Worm (Caenorhabditis elegans) whole organism, L1 larva: ENCODE data around the gene uncp-18.

Source experiments
- C16A3.4 ChIP-seq: fragments of 150-350 bp; optimal IDR thresholded peaks from 2 replicates; lab custom pipeline; 2014; ENCODE audit warnings: missing biosample characterization, missing genetic modification characterization
- C34B4.2 ChIP-seq: sonication (generic microtip); optimal IDR thresholded peaks from 2 replicates; lab custom pipeline; 2017; ENCODE audit warnings: mild to moderate bottlenecking, missing genetic modification characterization, missing compliant biosample characterization
- F16B12.6 ChIP-seq: fragments of 150-350 bp; optimal IDR thresholded peaks from 2 replicates; lab custom pipeline; 2014; ENCODE audit warnings: missing biosample characterization, missing genetic modification characterization
- aha-1 ChIP-seq: fragments of 150-350 bp; optimal IDR thresholded peaks from 2 replicates; lab custom pipeline; 2014; ENCODE audit warnings: missing biosample characterization, missing genetic modification characterization
- alr-1 ChIP-seq: fragments of 200-800 bp; sonication (Bioruptor generic); optimal IDR thresholded peaks from 2 replicates; lab custom pipeline; 2018; ENCODE audit warnings: borderline replicate concordance, mild to moderate bottlenecking, missing genetic modification characterization, missing compliant biosample characterization
- aly-2 ChIP-seq: fragments of 150-350 bp; optimal IDR thresholded peaks from 2 replicates; lab custom pipeline; 2014; ENCODE audit warnings: missing biosample characterization, missing genetic modification characterization
- ama-1 ChIP-seq: fragments of 150-350 bp; optimal IDR thresholded peaks from 2 replicates; lab custom pipeline; 2014
- blmp-1 ChIP-seq: fragments of 150-350 bp; optimal IDR thresholded peaks from 2 replicates; lab custom pipeline; 2014; ENCODE audit warnings: missing biosample characterization, missing genetic modification characterization
- ceh-63 ChIP-seq: fragments of 200-800 bp; sonication (Bioruptor generic); optimal IDR thresholded peaks from 2 replicates; lab custom pipeline; 2018; ENCODE audit warnings: mild to moderate bottlenecking, missing genetic modification characterization, missing compliant biosample characterization
- ceh-82 ChIP-seq, 3 experiments: fragments of 150-350 bp in 1 of 3; sonication (generic microtip) in 2 of 3; optimal IDR thresholded peaks; 2 replicates each; lab custom pipeline; 2014 to 2017; ENCODE audit warnings: missing biosample characterization in 3 of 3, missing genetic modification characterization in 3 of 3
- ceh-88 ChIP-seq: fragments of 200-800 bp; sonication (Bioruptor generic); IDR thresholded peaks from 2 replicates; pipeline ENCODE4 v1.3.6; 2022; ENCODE audit warnings: missing genetic modification characterization, missing compliant biosample characterization
- ceh-90 ChIP-seq: sonication (generic microtip); optimal IDR thresholded peaks from 2 replicates; lab custom pipeline; 2016; ENCODE audit warnings: missing genetic modification characterization, missing compliant biosample characterization
- ces-1 ChIP-seq: fragments of 150-350 bp; optimal IDR thresholded peaks from 2 replicates; lab custom pipeline; 2014; ENCODE audit warnings: missing biosample characterization, missing genetic modification reagents, missing genetic modification characterization
- dpl-1 ChIP-seq, 3 experiments: fragments of 150-350 bp in 2 of 3; sonication (generic microtip) in 1 of 3; optimal IDR thresholded peaks; 2 replicates each; lab custom pipeline; 2014 to 2017; ENCODE audit warnings: missing biosample characterization in 3 of 3, missing genetic modification characterization in 3 of 3, missing genetic modification reagents in 3 of 3
- efl-1 ChIP-seq, 4 experiments: fragments of 150-350 bp; optimal IDR thresholded peaks in 3 of 4; peaks in 1 of 4; 1 replicate in 1 of 4; 2 replicates in 3 of 4; lab custom pipeline; 2014; ENCODE audit warnings: missing biosample characterization in 2 of 4, missing genetic modification characterization in 2 of 4, missing genetic modification reagents in 2 of 4
- efl-3 ChIP-seq: fragments of 200-800 bp; sonication (Bioruptor generic); optimal IDR thresholded peaks from 2 replicates; lab custom pipeline; 2018; ENCODE audit warnings: mild to moderate bottlenecking, missing genetic modification characterization, missing compliant biosample characterization
- egl-13 ChIP-seq: sonication (generic microtip); optimal IDR thresholded peaks from 2 replicates; lab custom pipeline; 2016; ENCODE audit warnings: missing genotype, missing genetic modification reagents, missing genetic modification characterization, missing compliant biosample characterization
- elt-2 ChIP-seq: sonication (generic microtip); optimal IDR thresholded peaks from 2 replicates; lab custom pipeline; 2016; ENCODE audit warnings: missing genetic modification characterization, mild to moderate bottlenecking, inconsistent platforms, missing compliant biosample characterization, missing genetic modification reagents
- elt-3 ChIP-seq, 6 experiments: fragments of 150-350 bp in 1 of 6; sonication (generic microtip); optimal IDR thresholded peaks; 2 replicates each; lab custom pipeline; 2017 to 2018; ENCODE audit warnings: missing biosample characterization in 6 of 6, missing genetic modification characterization in 6 of 6, inconsistent platforms in 1 of 6
- ets-5 ChIP-seq: fragments of 200-800 bp; sonication (Bioruptor generic); IDR thresholded peaks from 2 replicates; pipeline ENCODE4 v1.3.6; 2022; ENCODE audit warnings: missing genetic modification characterization, missing compliant biosample characterization
- fkh-10 ChIP-seq: sonication (generic microtip); optimal IDR thresholded peaks from 2 replicates; lab custom pipeline; 2017; ENCODE audit warnings: missing biosample characterization, missing genetic modification reagents, missing genetic modification characterization
- grh-1 ChIP-seq: fragments of 200-800 bp; sonication (Bioruptor generic); IDR thresholded peaks from 2 replicates; pipeline ENCODE4 v1.3.6; 2022; ENCODE audit warnings: missing genetic modification reagents, missing genetic modification characterization, missing compliant biosample characterization
- hlh-4 ChIP-seq: sonication (generic microtip); optimal IDR thresholded peaks from 2 replicates; lab custom pipeline; 2016; ENCODE audit warnings: mild to moderate bottlenecking, missing genetic modification characterization, missing compliant biosample characterization
- hpl-2 ChIP-seq: fragments of 150-350 bp; optimal IDR thresholded peaks from 2 replicates; lab custom pipeline; 2014; ENCODE audit warnings: missing biosample characterization, missing genetic modification reagents, missing genetic modification characterization
- irx-1 ChIP-seq: sonication (generic microtip); optimal IDR thresholded peaks from 2 replicates; lab custom pipeline; 2016; ENCODE audit warnings: missing genetic modification characterization, missing compliant biosample characterization
- isw-1 ChIP-seq: fragments of 200-800 bp; sonication (Bioruptor generic); IDR thresholded peaks from 2 replicates; pipeline ENCODE4 v1.3.6; 2022; ENCODE audit warnings: missing genetic modification characterization, missing compliant biosample characterization
- jun-1 ChIP-seq: fragments of 150-350 bp; optimal IDR thresholded peaks from 2 replicates; lab custom pipeline; 2014; ENCODE audit warnings: missing biosample characterization, missing genetic modification reagents, missing genetic modification characterization
- lin-13 ChIP-seq: fragments of 150-350 bp; optimal IDR thresholded peaks from 2 replicates; lab custom pipeline; 2014; ENCODE audit warnings: missing biosample characterization, missing genetic modification reagents, missing genetic modification characterization
- lin-15B ChIP-seq: fragments of 150-350 bp; sonication (generic microtip); optimal IDR thresholded peaks from 3 replicates; lab custom pipeline; 2014; ENCODE audit warnings: missing biosample characterization, missing genetic modification characterization
- lin-35 ChIP-seq, 2 experiments: fragments of 150-350 bp; optimal IDR thresholded peaks; 2 replicates each; lab custom pipeline; 2014; ENCODE audit warnings: missing biosample characterization in 2 of 2, missing genetic modification characterization in 2 of 2, missing genetic modification reagents in 2 of 2
- lin-39 ChIP-seq: fragments of 150-350 bp; optimal IDR thresholded peaks from 2 replicates; lab custom pipeline; 2014; ENCODE audit warnings: missing biosample characterization, missing genetic modification reagents, missing genetic modification characterization
- lsy-2 ChIP-seq, 2 experiments: fragments of 150-350 bp; optimal IDR thresholded peaks; 2 replicates each; lab custom pipeline; 2014; ENCODE audit warnings: missing biosample characterization in 2 of 2, missing genetic modification characterization in 2 of 2
- mab-9 ChIP-seq: fragments of 200-800 bp; sonication (Bioruptor generic); IDR thresholded peaks from 2 replicates; pipeline ENCODE4 v1.3.6; 2022; ENCODE audit warnings: missing genetic modification reagents, missing genetic modification characterization, missing compliant biosample characterization
- mdl-1 ChIP-seq, 2 experiments: fragments of 150-350 bp; optimal IDR thresholded peaks; 2 replicates each; lab custom pipeline; 2014 to 2017; ENCODE audit warnings: missing biosample characterization in 2 of 2, missing genetic modification characterization in 2 of 2, inconsistent platforms in 1 of 2
- mef-2 ChIP-seq: fragments of 150-350 bp; optimal IDR thresholded peaks from 2 replicates; lab custom pipeline; 2014; ENCODE audit warnings: missing biosample characterization, missing genetic modification characterization
- mep-1 ChIP-seq: fragments of 150-350 bp; optimal IDR thresholded peaks from 2 replicates; lab custom pipeline; 2014; ENCODE audit warnings: missing biosample characterization, missing genetic modification characterization
- nhr-11 ChIP-seq: fragments of 150-350 bp; optimal IDR thresholded peaks from 2 replicates; lab custom pipeline; 2014; ENCODE audit warnings: missing biosample characterization, missing genetic modification characterization
- nhr-47 ChIP-seq: sonication (generic microtip); optimal IDR thresholded peaks from 2 replicates; lab custom pipeline; 2016; ENCODE audit warnings: mild to moderate bottlenecking, missing genetic modification characterization, moderate library complexity, missing compliant biosample characterization
- nhr-76 ChIP-seq: sonication (generic microtip); optimal IDR thresholded peaks from 2 replicates; lab custom pipeline; 2017; ENCODE audit warnings: missing biosample characterization, missing genetic modification characterization
- nhr-84 ChIP-seq: sonication (generic microtip); optimal IDR thresholded peaks from 2 replicates; lab custom pipeline; 2017; ENCODE audit warnings: missing biosample characterization, missing genetic modification characterization
- nhr-90 ChIP-seq: sonication (generic microtip); optimal IDR thresholded peaks from 2 replicates; lab custom pipeline; 2016; ENCODE audit warnings: mild to moderate bottlenecking, missing genetic modification characterization, missing compliant biosample characterization; ENCODE audit not compliant: poor library complexity
- pag-3 ChIP-seq: sonication (generic microtip); optimal IDR thresholded peaks from 2 replicates; lab custom pipeline; 2017; ENCODE audit warnings: missing genetic modification characterization, mild to moderate bottlenecking, missing compliant biosample characterization, antibody characterized with exemption, borderline replicate concordance; ENCODE audit not compliant: insufficient read depth
- pqm-1 ChIP-seq: sonication (generic microtip); optimal IDR thresholded peaks from 3 replicates; lab custom pipeline; 2017; ENCODE audit warnings: missing biosample characterization, missing genetic modification characterization
- skn-1 ChIP-seq: fragments of 150-350 bp; optimal IDR thresholded peaks from 2 replicates; lab custom pipeline; 2014; ENCODE audit warnings: missing biosample characterization, missing genetic modification characterization
- snu-23 ChIP-seq: sonication (generic microtip); optimal IDR thresholded peaks from 2 replicates; lab custom pipeline; 2016; ENCODE audit warnings: missing genetic modification characterization, missing compliant biosample characterization
- sptf-1 ChIP-seq: fragments of 150-350 bp; optimal IDR thresholded peaks from 2 replicates; lab custom pipeline; 2014; ENCODE audit warnings: missing biosample characterization, missing genetic modification characterization
- sup-37 ChIP-seq: fragments of 200-800 bp; sonication (Bioruptor generic); optimal IDR thresholded peaks from 2 replicates; lab custom pipeline; 2018; ENCODE audit warnings: mild to moderate bottlenecking, missing genetic modification characterization, missing compliant biosample characterization
- tbx-2 ChIP-seq: sonication (generic microtip); optimal IDR thresholded peaks from 2 replicates; lab custom pipeline; 2016; ENCODE audit warnings: missing genetic modification characterization, missing compliant biosample characterization
- unc-130 ChIP-seq: fragments of 150-350 bp; optimal IDR thresholded peaks from 2 replicates; lab custom pipeline; 2017; ENCODE audit warnings: missing biosample characterization, missing genetic modification characterization, inconsistent platforms
- unc-86 ChIP-seq: sonication (generic microtip); optimal IDR thresholded peaks from 2 replicates; lab custom pipeline; 2016; ENCODE audit warnings: missing genetic modification characterization, missing compliant biosample characterization
- unc-98 ChIP-seq: fragments of 200-800 bp; sonication (Bioruptor generic); IDR thresholded peaks from 2 replicates; pipeline ENCODE4 v1.3.6; 2022; ENCODE audit warnings: missing genetic modification characterization, missing compliant biosample characterization
- zag-1 ChIP-seq: fragments of 150-350 bp; optimal IDR thresholded peaks from 2 replicates; lab custom pipeline; 2014; ENCODE audit warnings: missing biosample characterization, missing genetic modification characterization
- ztf-11 ChIP-seq, 2 experiments: sonication (generic microtip); optimal IDR thresholded peaks; 2 replicates each; lab custom pipeline; 2016 to 2017; ENCODE audit warnings: missing genetic modification characterization in 2 of 2, missing biosample characterization in 1 of 2, missing compliant biosample characterization in 1 of 2

uncp-18 gene

DNA sequence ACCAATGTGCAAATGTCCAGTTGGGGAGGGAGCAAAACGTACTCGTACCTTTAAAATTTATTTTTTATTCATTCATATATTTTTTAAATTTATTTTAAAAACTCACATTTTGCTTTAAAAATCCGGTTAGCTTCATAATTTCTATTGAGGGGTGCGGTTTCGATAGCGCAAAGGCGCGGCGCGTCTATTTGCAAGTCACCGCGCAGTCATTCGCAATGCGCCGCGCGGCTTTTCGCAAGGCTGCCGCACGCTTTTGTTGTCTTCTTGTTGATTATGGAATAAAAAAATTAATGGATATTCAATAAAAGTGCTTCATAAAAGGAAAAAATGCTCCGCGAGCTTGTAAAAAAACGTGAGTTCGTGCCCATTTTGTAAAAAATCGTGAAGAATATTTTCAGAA is at the start of gene uncp-18, which contains the start of gene ears-2:
TSS of gene uncp-18 (plus strand) at position 282 of the 400 bp plus-strand sequence.
TSS of gene ears-2 (minus strand) at position 190 of the 400 bp plus-strand sequence.
- TF ChIP-seq alr-1 (tag; lab: Kevin White, UChicago) (no peak), unc-86 (peak; percentile 89), hlh-4 (peak; percentile 32), dpl-1 (GFP tag; optimal IDR thresholded peaks at IDR 0.05; lab: Kevin White, UChicago) (peak; percentile 66 to 73 (median 71)), grh-1 (GFP tag; lab: Robert Waterston, UW) (peak; percentile 79), skn-1 (tag; lab: Kevin White, UChicago) (peak; percentile 95), nhr-84 (no peak), irx-1 (tag; lab: Kevin White, UChicago) (peak; percentile 73), lin-35 (GFP tag; optimal IDR thresholded peaks at IDR 0.05; lab: Kevin White, UChicago) (peak; percentile 73 to 80), F16B12.6 (tag; lab: Kevin White, UChicago) (peak; percentile 67), ama-1 (peak; percentile 5), ceh-82 (tag; optimal IDR thresholded peaks at IDR 0.05; lab: Kevin White, UChicago) (peak; percentile 89 to 95 (median 92)), jun-1 (tag; lab: Kevin White, UChicago) (peak; percentile 67), mab-9 (GFP tag; lab: Robert Waterston, UW) (peak; percentile 64; the same call in 1 of the 2 replicates), sup-37 (peak; percentile 70), C16A3.4 (tag; lab: Kevin White, UChicago) (peak; percentile 94), efl-3 (peak; percentile 76), ces-1 (GFP tag; lab: Kevin White, UChicago) (no peak), isw-1 (GFP tag; lab: Robert Waterston, UW) (peak; percentile 80), aly-2 (tag; lab: Kevin White, UChicago) (no peak), fkh-10 (peak; percentile 78), unc-130 (tag; lab: Kevin White, UChicago) (peak; percentile 97), unc-98 (GFP tag; lab: Robert Waterston, UW) (peak; percentile 26; the same call in 1 of the 2 replicates), lin-15B (tag; lab: Kevin White, UChicago) (peak; percentile 63), nhr-47 (peak; percentile 93), blmp-1 (tag; lab: Kevin White, UChicago) (peak; percentile 77), tbx-2 (peak; percentile 93), nhr-90 (peak; percentile 95), C34B4.2 (tag; lab: Kevin White, UChicago) (no peak), elt-3 (tag; optimal IDR thresholded peaks at IDR 0.05; lab: Kevin White, UChicago) (peak in 2 of 6 experiments; percentile 57 to 89), elt-2 (peak; percentile 74), lin-13 (GFP tag; lab: Kevin White, UChicago) (peak; percentile 83), ceh-90 (peak; percentile 49), nhr-76 (tag; lab: Kevin White, UChicago) (no peak), snu-23 (GFP tag; lab: Kevin White, UChicago) (peak; percentile 94), lin-39 (tag; lab: Kevin White, UChicago) (peak; percentile 63), zag-1 (no peak), pag-3 (tag; lab: Kevin White, UChicago) (no peak), ceh-63 (GFP tag; lab: Kevin White, UChicago) (no peak), mef-2 (peak; percentile 54), aha-1 (no peak), pqm-1 (tag; lab: Kevin White, UChicago) (no peak), ets-5 (GFP tag; lab: Robert Waterston, UW) (no peak), nhr-11 (peak; percentile 52), ceh-88 (GFP tag; lab: Robert Waterston, UW) (peak; percentile 65), mep-1 (tag; lab: Kevin White, UChicago) (peak; percentile 87), efl-1 (optimal IDR thresholded peaks at IDR 0.05; lab: Kevin White, UChicago) (peak; percentile 80 to 81), efl-1 (GFP tag; optimal IDR thresholded peaks at IDR 0.05 in 1 of 2; lab: Kevin White, UChicago) (peak; percentile 69 to 98), ztf-11 (tag; optimal IDR thresholded peaks at IDR 0.05; lab: Kevin White, UChicago) (peak in 1 of 2 experiments; percentile 96), mdl-1 (tag; optimal IDR thresholded peaks at IDR 0.05; lab: Kevin White, UChicago) (peak in 1 of 2 experiments; percentile 64), sptf-1 (tag; lab: Kevin White, UChicago) (no peak), hpl-2 (GFP tag; lab: Kevin White, UChicago) (peak; percentile 60), egl-13 (tag; lab: Kevin White, UChicago) (peak; percentile 84), lsy-2 (tag; optimal IDR thresholded peaks at IDR 0.05; lab: Kevin White, UChicago) (peak; percentile 94)
